Fruit fly (Drosophila melanogaster): ENCODE results near the gene TfIIA-L.

The TfIIA-L gene

dm6 chr3R:27220829-27221463, 30.0 kb upstream of the TfIIA-L start:
- no peak for TF ChIP-seq tj (GFP tag; optimal IDR thresholded peaks at IDR 0.05)
- no peak for TF ChIP-seq Mnt (GFP tag; optimal IDR thresholded peaks at IDR 0.05)
- no peak for TF ChIP-seq bab1 (GFP tag; optimal IDR thresholded peaks at IDR 0.05)
- TF ChIP-seq CG33017 (tag; optimal IDR thresholded peaks at IDR 0.05), result no peak
- TF ChIP-seq Clk (GFP tag; optimal IDR thresholded peaks at IDR 0.05), result no peak
- TF ChIP-seq CG7045 (GFP tag; optimal IDR thresholded peaks at IDR 0.05), result no peak
- no peak for TF ChIP-seq ovo (GFP tag; optimal IDR thresholded peaks at IDR 0.05)
- TF ChIP-seq Crg-1 (GFP tag; optimal IDR thresholded peaks at IDR 0.05), result no peak
- no peak for TF ChIP-seq toe (GFP tag; optimal IDR thresholded peaks at IDR 0.05)
- TF ChIP-seq cnc (optimal IDR thresholded peaks at IDR 0.05), result no peak
- TF ChIP-seq CG12768 (GFP tag; optimal IDR thresholded peaks at IDR 0.05), result no peak
- no peak for TF ChIP-seq pad (GFP tag; optimal IDR thresholded peaks at IDR 0.05)
- TF ChIP-seq Hr96 (GFP tag; optimal IDR thresholded peaks at IDR 0.05), result no peak

dm6 chr3R:27222013-27222673, 28.8 kb upstream of the TfIIA-L start:
- TF ChIP-seq ovo (GFP tag; optimal IDR thresholded peaks at IDR 0.05), result no peak
- TF ChIP-seq Mnt (GFP tag; optimal IDR thresholded peaks at IDR 0.05), result no peak
- TF ChIP-seq CG11617 (GFP tag; optimal IDR thresholded peaks at IDR 0.05), result no peak
- TF ChIP-seq cic (GFP tag; optimal IDR thresholded peaks at IDR 0.05), result no peak
- TF ChIP-seq CG33017 (tag; optimal IDR thresholded peaks at IDR 0.05), result no peak
- no peak for TF ChIP-seq CG5204 (GFP tag; optimal IDR thresholded peaks at IDR 0.05)
- no peak for TF ChIP-seq CG7045 (GFP tag; optimal IDR thresholded peaks at IDR 0.05)
- no peak for TF ChIP-seq Hr96 (GFP tag; optimal IDR thresholded peaks at IDR 0.05)
- TF ChIP-seq bab1 (GFP tag; optimal IDR thresholded peaks at IDR 0.05), result no peak
- TF ChIP-seq pad (GFP tag; optimal IDR thresholded peaks at IDR 0.05), result no peak
- no peak for TF ChIP-seq Clk (GFP tag; optimal IDR thresholded peaks at IDR 0.05)
- no peak for TF ChIP-seq CG14711 (tag; optimal IDR thresholded peaks at IDR 0.05)

dm6 chr3R:27223012-27223411, 27.9 kb upstream of the TfIIA-L start:
- TF ChIP-seq cic (GFP tag; optimal IDR thresholded peaks at IDR 0.05), result no peak
- TF ChIP-seq Crg-1 (GFP tag; optimal IDR thresholded peaks at IDR 0.05), result no peak
- no peak for TF ChIP-seq CG12768 (GFP tag; optimal IDR thresholded peaks at IDR 0.05)
- TF ChIP-seq CG1620 (GFP tag; optimal IDR thresholded peaks at IDR 0.05), result no peak
- TF ChIP-seq ovo (GFP tag; optimal IDR thresholded peaks at IDR 0.05), result no peak
- TF ChIP-seq CG33017 (tag; optimal IDR thresholded peaks at IDR 0.05), result no peak
- TF ChIP-seq CG14711 (tag; optimal IDR thresholded peaks at IDR 0.05), result no peak
- TF ChIP-seq cnc (optimal IDR thresholded peaks at IDR 0.05), result no peak
- no peak for TF ChIP-seq CG11617 (GFP tag; optimal IDR thresholded peaks at IDR 0.05)
- no peak for TF ChIP-seq toe (GFP tag; optimal IDR thresholded peaks at IDR 0.05)
- TF ChIP-seq Clk (GFP tag; optimal IDR thresholded peaks at IDR 0.05), result no peak
- no peak for TF ChIP-seq Hr96 (GFP tag; optimal IDR thresholded peaks at IDR 0.05)

dm6 chr3R:27224727-27225126, 26.2 kb upstream of the TfIIA-L start:
- no peak for TF ChIP-seq CG14711 (tag; optimal IDR thresholded peaks at IDR 0.05)
- TF ChIP-seq ovo (GFP tag; optimal IDR thresholded peaks at IDR 0.05), result no peak
- TF ChIP-seq kay (GFP tag; ENCODE audit: borderline replicate concordance), result no peak
- no peak for TF ChIP-seq CG12768 (GFP tag; optimal IDR thresholded peaks at IDR 0.05)
- TF ChIP-seq CG7101 (tag; optimal IDR thresholded peaks at IDR 0.05), result no peak
- TF ChIP-seq CG1620 (GFP tag; optimal IDR thresholded peaks at IDR 0.05), result no peak
- no peak for TF ChIP-seq toe (GFP tag; optimal IDR thresholded peaks at IDR 0.05)
- no peak for TF ChIP-seq CG11617 (GFP tag; optimal IDR thresholded peaks at IDR 0.05)

dm6 chr3R:27225490-27225889, 25.4 kb upstream of the TfIIA-L start:
- TF ChIP-seq CG5204 (GFP tag; optimal IDR thresholded peaks at IDR 0.05) (no peak), cic (GFP tag; optimal IDR thresholded peaks at IDR 0.05) (no peak)

- TF ChIP-seq toe (GFP tag; optimal IDR thresholded peaks at IDR 0.05) (no peak), CG7101 (tag; optimal IDR thresholded peaks at IDR 0.05) (no peak), CG12768 (GFP tag; optimal IDR thresholded peaks at IDR 0.05) (no peak), CG7045 (GFP tag; optimal IDR thresholded peaks at IDR 0.05) (no peak), tj (GFP tag; optimal IDR thresholded peaks at IDR 0.05) (no peak), cnc (optimal IDR thresholded peaks at IDR 0.05) (no peak), CG14711 (tag; optimal IDR thresholded peaks at IDR 0.05) (no peak), kay (GFP tag; ENCODE audit: borderline replicate concordance) (no peak), CG5204 (GFP tag; optimal IDR thresholded peaks at IDR 0.05) (no peak), bab1 (GFP tag; optimal IDR thresholded peaks at IDR 0.05) (no peak), Clk (GFP tag; optimal IDR thresholded peaks at IDR 0.05) (no peak), Mnt (GFP tag; optimal IDR thresholded peaks at IDR 0.05) (no peak), CG1620 (GFP tag; optimal IDR thresholded peaks at IDR 0.05) (no peak), Crg-1 (GFP tag; optimal IDR thresholded peaks at IDR 0.05) (no peak), CG11617 (GFP tag; optimal IDR thresholded peaks at IDR 0.05) (no peak), ovo (GFP tag; optimal IDR thresholded peaks at IDR 0.05) (no peak), CG33017 (tag; optimal IDR thresholded peaks at IDR 0.05) (no peak), Hr96 (GFP tag; optimal IDR thresholded peaks at IDR 0.05) (no peak), pad (GFP tag; optimal IDR thresholded peaks at IDR 0.05) (no peak), cic (GFP tag; optimal IDR thresholded peaks at IDR 0.05) (no peak)
Observed at dm6 chr3R:27226080-27226648, 24.7 kb upstream of the TfIIA-L start.

All from whole organism, adult.